Worm (Caenorhabditis elegans) whole organism, late embryonic: ENCODE measurements around the gene R04B5.11.

Experiments
- F13H6.1 ChIP-seq: sonication (generic microtip); optimal IDR thresholded peaks from 2 replicates; lab custom pipeline; 2016; ENCODE audit warnings: missing genetic modification characterization, missing compliant biosample characterization
- ama-1 ChIP-seq: fragments of 150-350 bp; optimal IDR thresholded peaks from 2 replicates; lab custom pipeline; 2014
- fkh-10 ChIP-seq: fragments of 150-350 bp; optimal IDR thresholded peaks from 2 replicates; lab custom pipeline; 2014; ENCODE audit warnings: missing biosample characterization, missing genetic modification reagents, missing genetic modification characterization
- hlh-6 ChIP-seq: sonication (generic microtip); optimal IDR thresholded peaks from 2 replicates; lab custom pipeline; 2016; ENCODE audit warnings: missing genotype, missing genetic modification characterization, missing compliant biosample characterization
- odd-2 ChIP-seq: sonication (generic microtip); optimal IDR thresholded peaks from 2 replicates; lab custom pipeline; 2017; ENCODE audit warnings: antibody characterized with exemption, mild to moderate bottlenecking, missing genetic modification characterization, missing compliant biosample characterization
- pag-3 ChIP-seq: sonication (generic microtip); optimal IDR thresholded peaks from 2 replicates; lab custom pipeline; 2016; ENCODE audit warnings: missing compliant biosample characterization, missing genetic modification characterization, borderline replicate concordance
- pax-1 ChIP-seq: fragments of 150-350 bp; optimal IDR thresholded peaks from 2 replicates; lab custom pipeline; 2014; ENCODE audit warnings: missing biosample characterization, missing genetic modification characterization
- tbx-7 ChIP-seq: sonication (generic microtip); optimal IDR thresholded peaks from 2 replicates; lab custom pipeline; 2016; ENCODE audit warnings: missing genotype, missing genetic modification characterization, missing compliant biosample characterization

DNA sequence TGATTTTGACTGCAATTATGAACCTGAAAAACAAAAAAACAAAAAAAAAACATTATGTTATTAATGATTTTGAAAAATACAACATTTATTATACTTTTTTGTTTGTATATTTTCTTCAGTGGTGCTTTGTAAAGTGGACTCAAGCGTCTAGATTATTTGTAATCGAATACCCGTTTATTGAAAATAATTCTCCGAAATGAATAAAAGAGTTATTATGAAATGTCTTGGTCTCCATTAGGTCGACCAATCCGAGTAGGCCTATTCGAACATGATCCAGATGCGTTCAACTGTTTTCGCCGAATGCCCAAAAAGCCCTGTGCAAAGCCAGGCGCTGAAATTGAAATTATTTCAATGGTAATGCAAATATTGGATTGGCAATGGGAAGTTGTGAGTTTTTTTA, 26.4 kb upstream of the R04B5.11 start, which contains the start of gene C08B6.5:
- TF ChIP-seq F13H6.1 (tag; lab: Kevin White, UChicago) (no peak), fkh-10 (GFP tag; lab: Kevin White, UChicago) (no peak), odd-2 (tag; lab: Kevin White, UChicago) (no peak), pax-1 (no peak), ama-1 (no peak), hlh-6 (tag; lab: Kevin White, UChicago) (no peak), tbx-7 (tag; lab: Kevin White, UChicago) (no peak), pag-3 (no peak)
